Worm (Caenorhabditis elegans) whole organism, young adult: ENCODE measurements around the gene eps-8.

Experiments used
- F49E8.2 ChIP-seq: sonication (generic microtip); optimal IDR thresholded peaks from 3 replicates; lab custom pipeline; 2017; ENCODE audit warnings: missing genetic modification characterization, mild to moderate bottlenecking, missing compliant biosample characterization, antibody characterized with exemption, moderate library complexity; ENCODE audit not compliant: insufficient read depth
- rcor-1 ChIP-seq: fragments of 200-800 bp; sonication (Bioruptor generic); IDR thresholded peaks from 2 replicates; pipeline ENCODE4 v1.3.6; 2022; ENCODE audit warnings: missing genetic modification reagents, missing genetic modification characterization, missing compliant biosample characterization
- snpc-3.4 ChIP-seq: sonication (generic microtip); optimal IDR thresholded peaks from 2 replicates; lab custom pipeline; 2017; ENCODE audit warnings: missing genetic modification characterization, mild to moderate bottlenecking, missing compliant biosample characterization, antibody characterized with exemption, moderate library complexity, missing genotype, missing genetic modification reagents
- ztf-3 ChIP-seq: fragments of 200-800 bp; sonication (Bioruptor generic); optimal IDR thresholded peaks from 2 replicates; lab custom pipeline; 2018; ENCODE audit warnings: mild to moderate bottlenecking, missing genetic modification characterization, missing compliant biosample characterization

ce11 chrIV:14838095-14838494, 41.2 kb upstream of the eps-8 start:
- TF ChIP-seq ztf-3 (GFP tag; lab: Kevin White, UChicago) (no peak), F49E8.2 (tag; lab: Kevin White, UChicago) (peak; percentile 66), rcor-1 (GFP tag; lab: Robert Waterston, UW) (peak; percentile 72), snpc-3.4 (tag; lab: Kevin White, UChicago) (peak; percentile 34)
